Worm (Caenorhabditis elegans) whole organism, L1 larva: ENCODE data around the gene bath-19.
"Not testable (repeated sequence)": the region's sequence is repeated elsewhere in the genome, so short reads cannot be mapped to it uniquely, and the experiment has no call there.

ENCODE experiments used
- C04F5.9 ChIP-seq: sonication (generic microtip); optimal IDR thresholded peaks from 2 replicates; lab custom pipeline; 2016; ENCODE audit warnings: missing genetic modification characterization, missing compliant biosample characterization
- C16A3.4 ChIP-seq: fragments of 150-350 bp; optimal IDR thresholded peaks from 2 replicates; lab custom pipeline; 2014; ENCODE audit warnings: missing biosample characterization, missing genetic modification characterization
- alr-1 ChIP-seq: fragments of 200-800 bp; sonication (Bioruptor generic); optimal IDR thresholded peaks from 2 replicates; lab custom pipeline; 2018; ENCODE audit warnings: borderline replicate concordance, mild to moderate bottlenecking, missing genetic modification characterization, missing compliant biosample characterization
- blmp-1 ChIP-seq: fragments of 150-350 bp; optimal IDR thresholded peaks from 2 replicates; lab custom pipeline; 2014; ENCODE audit warnings: missing biosample characterization, missing genetic modification characterization
- ceh-63 ChIP-seq: fragments of 200-800 bp; sonication (Bioruptor generic); optimal IDR thresholded peaks from 2 replicates; lab custom pipeline; 2018; ENCODE audit warnings: mild to moderate bottlenecking, missing genetic modification characterization, missing compliant biosample characterization
- ceh-8 ChIP-seq: fragments of 200-800 bp; sonication (Bioruptor generic); optimal IDR thresholded peaks from 2 replicates; lab custom pipeline; 2018; ENCODE audit warnings: mild to moderate bottlenecking, missing genetic modification characterization, moderate library complexity, missing compliant biosample characterization
- dpl-1 ChIP-seq, 3 experiments: fragments of 150-350 bp in 2 of 3; sonication (generic microtip) in 1 of 3; optimal IDR thresholded peaks; 2 replicates each; lab custom pipeline; 2014 to 2017; ENCODE audit warnings: missing biosample characterization in 3 of 3, missing genetic modification characterization in 3 of 3, missing genetic modification reagents in 3 of 3
- efl-1 ChIP-seq, 4 experiments: fragments of 150-350 bp; optimal IDR thresholded peaks in 3 of 4; peaks in 1 of 4; 1 replicate in 1 of 4; 2 replicates in 3 of 4; lab custom pipeline; 2014; ENCODE audit warnings: missing biosample characterization in 2 of 4, missing genetic modification characterization in 2 of 4, missing genetic modification reagents in 2 of 4
- efl-3 ChIP-seq: fragments of 200-800 bp; sonication (Bioruptor generic); optimal IDR thresholded peaks from 2 replicates; lab custom pipeline; 2018; ENCODE audit warnings: mild to moderate bottlenecking, missing genetic modification characterization, missing compliant biosample characterization
- elt-3 ChIP-seq, 6 experiments: fragments of 150-350 bp in 1 of 6; sonication (generic microtip); optimal IDR thresholded peaks; 2 replicates each; lab custom pipeline; 2017 to 2018; ENCODE audit warnings: missing biosample characterization in 6 of 6, missing genetic modification characterization in 6 of 6, inconsistent platforms in 1 of 6
- grh-1 ChIP-seq: fragments of 200-800 bp; sonication (Bioruptor generic); IDR thresholded peaks from 2 replicates; pipeline ENCODE4 v1.3.6; 2022; ENCODE audit warnings: missing genetic modification reagents, missing genetic modification characterization, missing compliant biosample characterization
- hlh-17 ChIP-seq: fragments of 200-800 bp; sonication (Bioruptor generic); optimal IDR thresholded peaks from 2 replicates; lab custom pipeline; 2018; ENCODE audit warnings: missing genetic modification characterization, mild to moderate bottlenecking, missing compliant biosample characterization, moderate library complexity, borderline replicate concordance
- lin-13 ChIP-seq: fragments of 150-350 bp; optimal IDR thresholded peaks from 2 replicates; lab custom pipeline; 2014; ENCODE audit warnings: missing biosample characterization, missing genetic modification reagents, missing genetic modification characterization
- lin-15B ChIP-seq: fragments of 150-350 bp; sonication (generic microtip); optimal IDR thresholded peaks from 3 replicates; lab custom pipeline; 2014; ENCODE audit warnings: missing biosample characterization, missing genetic modification characterization
- lin-35 ChIP-seq, 2 experiments: fragments of 150-350 bp; optimal IDR thresholded peaks; 2 replicates each; lab custom pipeline; 2014; ENCODE audit warnings: missing biosample characterization in 2 of 2, missing genetic modification characterization in 2 of 2, missing genetic modification reagents in 2 of 2
- lir-3 ChIP-seq: sonication (generic microtip); optimal IDR thresholded peaks from 2 replicates; lab custom pipeline; 2016; ENCODE audit warnings: mild to moderate bottlenecking, missing genetic modification characterization, moderate library complexity, missing compliant biosample characterization; ENCODE audit not compliant: poor library complexity
- lsy-2 ChIP-seq, 2 experiments: fragments of 150-350 bp; optimal IDR thresholded peaks; 2 replicates each; lab custom pipeline; 2014; ENCODE audit warnings: missing biosample characterization in 2 of 2, missing genetic modification characterization in 2 of 2
- nhr-11 ChIP-seq: fragments of 150-350 bp; optimal IDR thresholded peaks from 2 replicates; lab custom pipeline; 2014; ENCODE audit warnings: missing biosample characterization, missing genetic modification characterization
- nhr-20 ChIP-seq: sonication (generic microtip); optimal IDR thresholded peaks from 2 replicates; lab custom pipeline; 2016; ENCODE audit warnings: mild to moderate bottlenecking, missing genetic modification characterization, missing compliant biosample characterization
- nhr-84 ChIP-seq: sonication (generic microtip); optimal IDR thresholded peaks from 2 replicates; lab custom pipeline; 2017; ENCODE audit warnings: missing biosample characterization, missing genetic modification characterization
- nhr-90 ChIP-seq: sonication (generic microtip); optimal IDR thresholded peaks from 2 replicates; lab custom pipeline; 2016; ENCODE audit warnings: mild to moderate bottlenecking, missing genetic modification characterization, missing compliant biosample characterization; ENCODE audit not compliant: poor library complexity
- skn-1 ChIP-seq: fragments of 150-350 bp; optimal IDR thresholded peaks from 2 replicates; lab custom pipeline; 2014; ENCODE audit warnings: missing biosample characterization, missing genetic modification characterization
- sup-37 ChIP-seq: fragments of 200-800 bp; sonication (Bioruptor generic); optimal IDR thresholded peaks from 2 replicates; lab custom pipeline; 2018; ENCODE audit warnings: mild to moderate bottlenecking, missing genetic modification characterization, missing compliant biosample characterization
- tbx-2 ChIP-seq: sonication (generic microtip); optimal IDR thresholded peaks from 2 replicates; lab custom pipeline; 2016; ENCODE audit warnings: missing genetic modification characterization, missing compliant biosample characterization
- unc-62 ChIP-seq: fragments of 150-350 bp; optimal IDR thresholded peaks from 2 replicates; lab custom pipeline; 2014; ENCODE audit warnings: missing biosample characterization, missing genetic modification reagents, missing genetic modification characterization
- unc-98 ChIP-seq: fragments of 200-800 bp; sonication (Bioruptor generic); IDR thresholded peaks from 2 replicates; pipeline ENCODE4 v1.3.6; 2022; ENCODE audit warnings: missing genetic modification characterization, missing compliant biosample characterization
- xbp-1 ChIP-seq: sonication (generic microtip); optimal IDR thresholded peaks from 2 replicates; lab custom pipeline; 2016; ENCODE audit warnings: missing genetic modification characterization, missing compliant biosample characterization
- ztf-11 ChIP-seq, 2 experiments: sonication (generic microtip); optimal IDR thresholded peaks; 2 replicates each; lab custom pipeline; 2016 to 2017; ENCODE audit warnings: missing genetic modification characterization in 2 of 2, missing biosample characterization in 1 of 2, missing compliant biosample characterization in 1 of 2

The bath-19 gene

DNA sequence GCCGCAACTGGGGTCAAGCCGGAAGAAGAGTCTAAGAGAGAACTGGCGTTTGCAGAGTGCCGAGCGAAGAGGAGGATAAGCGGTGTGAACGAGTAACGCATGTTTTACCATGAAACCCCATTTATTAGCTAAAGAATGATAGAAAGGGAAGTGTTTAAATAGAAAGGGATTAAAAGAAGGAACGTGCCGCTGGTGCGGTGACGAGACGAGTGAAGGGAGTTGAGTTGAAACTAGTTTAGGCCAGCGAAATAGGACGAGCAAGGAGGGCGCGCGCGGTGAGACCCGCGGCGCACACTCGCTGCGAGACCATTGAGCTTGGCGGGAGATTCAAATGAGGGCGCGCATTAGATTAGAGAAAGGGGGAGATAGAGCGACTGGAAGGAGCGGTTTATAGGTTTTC is 7.4 kb upstream of the bath-19 start, which contains the start of gene math-1:
math-1 (minus strand) TSS at position 101 of the 400 bp plus-strand sequence.
- not testable (repeated sequence) for TF ChIP-seq nhr-11; ztf-11 (tag; optimal IDR thresholded peaks at IDR 0.05; lab: Kevin White, UChicago); unc-62 (GFP tag; lab: Kevin White, UChicago)

ce11 chrII:2045505-2045904 is 6.3 kb upstream of the bath-19 start, which contains the start of gene bath-24:
TSS of gene bath-24 (minus strand) at chrII:2045605.
- no peak for TF ChIP-seq lsy-2 (tag; optimal IDR thresholded peaks at IDR 0.05; lab: Kevin White, UChicago)
- no peak for TF ChIP-seq ceh-63
- TF ChIP-seq, all 84 proteins: peak for 0

ce11 chrII:2042447-2042846 is 3.3 kb upstream of the bath-19 start, which contains the start of gene bath-20:
TSS of gene bath-20 (minus strand) at chrII:2042547.
- TF ChIP-seq efl-1 (optimal IDR thresholded peaks at IDR 0.05; lab: Kevin White, UChicago) (no peak), efl-1 (GFP tag; optimal IDR thresholded peaks at IDR 0.05 in 1 of 2; lab: Kevin White, UChicago) (peak in 1 of 2 experiments; percentile 41), blmp-1 (tag; lab: Kevin White, UChicago) (no peak)
- TF ChIP-seq, all 84 proteins: peak for 1

- TF ChIP-seq nhr-84 = no peak
- TF ChIP-seq ceh-8 (GFP tag; lab: Kevin White, UChicago) = no peak
Observed at ce11 chrII:2033286-2033685, 5.9 kb downstream of the bath-19 start, which contains the start of gene F59H6.14. TSS of gene F59H6.14 (plus strand) at chrII:2033586.

ce11 chrII:2032282-2032681 is 6.9 kb downstream of the bath-19 start, which contains the start of gene btb-4:
TSS of gene btb-4 (plus strand) at chrII:2032316.
- TF ChIP-seq lin-35 (GFP tag; optimal IDR thresholded peaks at IDR 0.05; lab: Kevin White, UChicago) (peak; percentile 60 to 90), lsy-2 (tag; optimal IDR thresholded peaks at IDR 0.05; lab: Kevin White, UChicago) (peak in 1 of 2 experiments; percentile 20), efl-1 (optimal IDR thresholded peaks at IDR 0.05; lab: Kevin White, UChicago) (peak; percentile 33 to 90), efl-1 (GFP tag; optimal IDR thresholded peaks at IDR 0.05 in 1 of 2; lab: Kevin White, UChicago) (peak; percentile 81 to 98), dpl-1 (GFP tag; optimal IDR thresholded peaks at IDR 0.05; lab: Kevin White, UChicago) (peak; percentile 51 to 77 (median 75))

DNA sequence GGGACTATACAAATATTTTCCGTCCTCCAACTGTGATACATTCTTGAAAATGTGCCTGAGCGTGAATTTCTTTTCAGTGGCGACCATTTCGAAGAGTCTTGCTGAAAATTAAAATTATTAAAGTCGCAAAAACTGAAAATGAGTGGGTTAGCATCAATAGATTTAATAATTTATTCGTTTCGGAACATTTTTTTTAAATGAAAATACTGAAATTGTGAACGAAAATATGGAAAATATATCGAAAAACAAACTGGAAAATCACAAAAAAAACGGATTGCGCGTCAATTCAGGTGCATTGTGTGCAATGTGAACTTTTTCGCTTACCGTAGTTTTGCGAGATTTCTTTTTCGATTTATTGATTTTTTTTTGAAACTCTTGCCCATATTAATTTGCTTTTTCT is 7.3 kb downstream of the bath-19 start, which contains the start of gene bath-5:
bath-5 (minus strand) TSS at position 101 of the 400 bp plus-strand sequence.
- no peak for TF ChIP-seq sup-37 (GFP tag; lab: Kevin White, UChicago)

DNA sequence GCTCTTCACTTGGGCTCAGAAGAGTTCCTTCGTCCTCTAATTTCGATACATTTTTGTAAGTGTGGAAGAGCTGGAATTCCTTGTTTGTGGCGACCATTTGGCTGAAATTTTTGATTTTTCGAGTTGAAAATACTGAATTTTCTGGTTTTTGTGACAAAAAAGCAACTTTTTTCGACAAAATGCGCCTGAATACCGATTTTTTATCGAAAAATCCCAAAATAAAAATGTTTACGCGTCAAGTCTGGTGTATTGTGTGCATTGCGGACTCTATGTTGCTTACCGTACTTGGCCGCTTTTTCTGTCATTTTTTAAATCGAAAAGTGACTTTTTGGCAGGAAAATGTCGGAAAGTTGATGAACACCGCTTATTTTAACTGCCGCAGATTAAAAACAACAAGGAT is 8.8 kb downstream of the bath-19 start, which contains the start of gene bath-3:
bath-3 (minus strand) TSS at position 101 of the 400 bp plus-strand sequence.
- TF ChIP-seq lir-3 (tag; lab: Kevin White, UChicago) (no peak), skn-1 (tag; lab: Kevin White, UChicago) (no peak), efl-3 (no peak), alr-1 (tag; lab: Kevin White, UChicago) (no peak), unc-98 (GFP tag; lab: Robert Waterston, UW) (no peak)

DNA sequence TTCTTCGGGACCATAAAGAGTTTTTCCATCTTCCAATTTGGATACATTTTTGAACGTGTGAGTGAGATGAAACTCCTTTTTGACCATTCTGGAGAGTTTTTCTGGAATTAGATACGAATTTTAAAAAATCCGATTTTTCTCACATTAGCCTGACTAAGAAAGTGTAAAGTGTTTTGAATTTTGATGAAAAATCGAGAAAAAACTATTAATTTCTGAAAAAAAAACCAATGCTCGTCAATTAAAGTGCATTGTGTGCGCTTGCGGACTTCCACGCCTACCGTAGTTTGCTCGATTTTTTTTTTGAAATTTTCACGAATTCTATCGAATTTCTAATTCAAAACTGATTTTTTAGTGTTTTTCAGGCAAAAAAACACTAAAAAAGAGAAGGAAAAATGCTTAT is 10.5 kb downstream of the bath-19 start, which contains the start of gene bath-1:
bath-1 (minus strand) TSS at position 101 of the 400 bp plus-strand sequence.
- TF ChIP-seq elt-3 (tag; optimal IDR thresholded peaks at IDR 0.05; lab: Kevin White, UChicago) (no peak), lin-15B (tag; lab: Kevin White, UChicago) (no peak), grh-1 (GFP tag; lab: Robert Waterston, UW) (no peak), C04F5.9 (tag; lab: Kevin White, UChicago) (no peak), xbp-1 (no peak), lsy-2 (tag; optimal IDR thresholded peaks at IDR 0.05; lab: Kevin White, UChicago) (no peak), ceh-8 (GFP tag; lab: Kevin White, UChicago) (no peak), nhr-20 (no peak), nhr-90 (tag; lab: Kevin White, UChicago) (no peak), C16A3.4 (tag; lab: Kevin White, UChicago) (no peak), hlh-17 (GFP tag; lab: Kevin White, UChicago) (no peak), lin-13 (no peak), lir-3 (tag; lab: Kevin White, UChicago) (no peak), tbx-2 (tag; lab: Kevin White, UChicago) (no peak)
